Fruit fly (Drosophila melanogaster): Measurements from ENCODE around the gene Pfdn1.
A peak's percentile ranks its signal among the peaks of the same experiment; 100 is the strongest.

Pfdn1 gene

DNA sequence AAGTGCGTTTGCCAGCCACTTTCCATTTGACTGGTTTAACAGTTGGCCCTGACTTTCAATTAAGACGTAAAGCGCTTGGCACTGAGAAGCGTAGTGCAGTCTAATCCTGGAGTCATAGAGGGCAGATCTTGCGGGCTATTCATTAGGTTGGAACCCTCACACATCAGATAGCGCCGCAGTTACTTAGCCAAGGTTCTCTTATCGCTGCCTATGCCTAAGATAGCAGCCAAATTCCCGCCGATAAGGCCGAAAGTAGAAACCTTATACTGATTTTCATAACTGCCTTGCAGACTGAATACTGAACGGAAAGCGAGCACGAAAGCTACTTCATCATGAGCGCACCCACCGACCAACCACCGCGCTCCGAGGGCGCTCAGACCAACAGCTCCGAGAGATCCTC is 3.2 kb downstream of the Pfdn1 start:
- no peak for TF ChIP-seq CG9705 (GFP tag; optimal IDR thresholded peaks at IDR 0.05)
- no peak for TF ChIP-seq Myc (optimal IDR thresholded peaks at IDR 0.05)
- no peak for TF ChIP-seq pan (optimal IDR thresholded peaks at IDR 0.05)
- no peak for TF ChIP-seq Dif (GFP tag; optimal IDR thresholded peaks at IDR 0.05; ENCODE audit: partially characterized antibody)
- TF ChIP-seq dmrt93B (GFP tag; optimal IDR thresholded peaks at IDR 0.05), result no peak
- TF ChIP-seq CrebA (GFP tag; optimal IDR thresholded peaks at IDR 0.05; ENCODE audit: borderline replicate concordance), result no peak

DNA sequence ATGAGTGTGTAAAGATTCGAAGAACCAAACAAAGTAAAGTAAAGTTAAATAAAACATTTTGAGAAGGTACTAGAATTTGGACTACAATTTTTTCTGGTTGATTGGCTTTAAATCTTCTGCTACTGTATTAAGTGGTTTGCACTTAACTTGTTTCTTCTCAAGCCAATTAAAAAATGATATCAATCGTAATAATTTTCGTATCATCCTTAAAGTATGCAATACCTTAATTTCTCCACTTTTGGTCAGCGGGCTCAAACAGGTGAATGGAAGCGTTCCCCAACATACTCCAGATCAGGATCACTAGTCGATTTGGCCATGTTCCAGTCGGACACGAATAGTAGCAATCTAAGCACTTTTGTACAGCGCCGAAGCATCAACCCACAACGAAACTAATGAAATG is 5.0 kb downstream of the Pfdn1 start:
- TF ChIP-seq HLH106 (tag; optimal IDR thresholded peaks at IDR 0.05) (no peak), br (GFP tag; optimal IDR thresholded peaks at IDR 0.05) (no peak), jim (GFP tag; optimal IDR thresholded peaks at IDR 0.05) (no peak), usp (GFP tag; optimal IDR thresholded peaks at IDR 0.05) (no peak), psq (GFP tag; optimal IDR thresholded peaks at IDR 0.05) (no peak), CG9705 (GFP tag; optimal IDR thresholded peaks at IDR 0.05) (no peak), Mio (GFP tag; optimal IDR thresholded peaks at IDR 0.05) (no peak), Sp1 (GFP tag; optimal IDR thresholded peaks at IDR 0.05) (no peak), GATAd (GFP tag; optimal IDR thresholded peaks at IDR 0.05) (no peak), Jra (GFP tag; optimal IDR thresholded peaks at IDR 0.05) (no peak), CrebA (GFP tag; optimal IDR thresholded peaks at IDR 0.05; ENCODE audit: borderline replicate concordance) (no peak), N (GFP tag; optimal IDR thresholded peaks at IDR 0.05) (no peak), Abd-B (GFP tag; optimal IDR thresholded peaks at IDR 0.05) (no peak), Dfd (GFP tag; optimal IDR thresholded peaks at IDR 0.05) (no peak), sage (GFP tag; optimal IDR thresholded peaks at IDR 0.05) (no peak), pan (optimal IDR thresholded peaks at IDR 0.05) (no peak), h (GFP tag; optimal IDR thresholded peaks at IDR 0.05) (no peak), Myc (optimal IDR thresholded peaks at IDR 0.05) (no peak), lola (GFP tag; optimal IDR thresholded peaks at IDR 0.05) (no peak), dl (GFP tag; optimal IDR thresholded peaks at IDR 0.05; ENCODE audit: insufficient read depth in 1 of 2, partially characterized antibody in 2 of 2) (no peak)

DNA sequence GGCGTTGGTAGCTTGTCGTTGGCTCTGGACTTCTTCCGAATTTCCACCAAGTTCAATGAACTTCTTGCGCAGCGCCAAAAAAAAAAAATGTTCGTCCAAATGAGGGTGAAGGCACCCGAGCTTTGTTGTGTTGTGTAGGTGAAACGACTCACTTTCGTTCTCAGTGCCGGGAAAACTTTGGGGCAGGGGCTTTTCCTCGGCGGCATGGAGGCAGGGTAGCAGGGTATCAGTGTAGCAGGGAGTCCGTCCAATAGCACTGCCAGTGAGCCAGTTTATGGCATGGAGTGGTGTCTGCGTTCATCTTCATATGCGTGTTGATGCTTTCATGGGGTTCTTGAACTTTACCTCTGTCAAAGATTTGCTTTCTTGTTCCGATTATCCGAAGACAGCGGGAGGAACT is 5.4 kb downstream of the Pfdn1 start:
- TF ChIP-seq Hr83 (GFP tag; optimal IDR thresholded peaks at IDR 0.05; ENCODE audit: poor library complexity, severe bottlenecking) (no peak), Mio (GFP tag; optimal IDR thresholded peaks at IDR 0.05) (no peak), rgr (GFP tag; optimal IDR thresholded peaks at IDR 0.05) (no peak), CrebA (GFP tag; optimal IDR thresholded peaks at IDR 0.05; ENCODE audit: borderline replicate concordance) (no peak), Myc (optimal IDR thresholded peaks at IDR 0.05) (no peak), Hnf4 (GFP tag; optimal IDR thresholded peaks at IDR 0.05) (no peak), Jra (GFP tag; optimal IDR thresholded peaks at IDR 0.05) (no peak), Vsx2 (GFP tag; optimal IDR thresholded peaks at IDR 0.05; ENCODE audit: partially characterized antibody) (no peak)

DNA sequence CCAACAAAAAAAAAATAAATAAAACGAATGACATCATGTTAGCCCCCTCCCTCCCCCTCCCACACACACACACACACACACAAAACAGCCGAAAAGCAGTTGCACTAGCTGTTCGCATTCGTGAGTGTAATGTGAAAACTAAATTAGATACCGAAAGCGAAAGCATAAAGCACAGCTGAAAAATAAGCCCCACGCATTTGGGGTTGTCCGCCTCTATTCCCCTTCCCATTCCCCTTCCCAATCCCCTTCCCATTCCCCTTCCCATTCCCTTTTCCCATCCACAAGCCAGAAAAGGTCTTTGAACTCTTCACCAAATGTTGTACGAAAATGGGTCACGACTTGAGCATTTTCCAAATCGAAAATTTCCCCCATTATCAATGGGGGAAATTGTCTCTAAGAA is 6.5 kb downstream of the Pfdn1 start:
- TF ChIP-seq Vsx2 (GFP tag; optimal IDR thresholded peaks at IDR 0.05; ENCODE audit: partially characterized antibody) (no peak), Sp1 (GFP tag; optimal IDR thresholded peaks at IDR 0.05) (no peak), HLH106 (tag; optimal IDR thresholded peaks at IDR 0.05) (no peak), Hr83 (GFP tag; optimal IDR thresholded peaks at IDR 0.05; ENCODE audit: poor library complexity, severe bottlenecking) (no peak), OdsH (GFP tag; optimal IDR thresholded peaks at IDR 0.05) (no peak)

DNA sequence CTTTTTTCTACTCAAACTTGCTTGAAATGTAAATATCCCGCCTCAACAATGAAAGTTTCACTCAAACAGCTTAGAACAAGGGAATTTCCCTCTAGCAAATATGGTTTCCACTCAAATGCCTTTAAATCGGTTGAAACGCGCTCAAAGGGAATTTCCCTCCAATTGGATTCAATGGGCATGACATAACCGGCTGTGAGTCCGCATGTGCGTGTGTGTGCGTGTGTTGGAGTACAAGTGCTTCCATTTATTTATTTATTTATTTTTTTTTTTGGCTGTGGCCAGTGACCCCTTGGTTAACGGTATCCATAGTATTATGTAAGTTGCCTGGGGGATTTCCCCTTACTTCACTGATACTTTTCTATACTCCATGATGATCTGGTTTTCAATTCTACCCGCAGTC is 7.3 kb downstream of the Pfdn1 start:
- no peak for TF ChIP-seq Hnf4 (GFP tag; optimal IDR thresholded peaks at IDR 0.05)
- TF ChIP-seq Rel (GFP tag; optimal IDR thresholded peaks at IDR 0.05), result no peak
- TF ChIP-seq Rel (tag; optimal IDR thresholded peaks at IDR 0.05), result peak; percentile 69

DNA sequence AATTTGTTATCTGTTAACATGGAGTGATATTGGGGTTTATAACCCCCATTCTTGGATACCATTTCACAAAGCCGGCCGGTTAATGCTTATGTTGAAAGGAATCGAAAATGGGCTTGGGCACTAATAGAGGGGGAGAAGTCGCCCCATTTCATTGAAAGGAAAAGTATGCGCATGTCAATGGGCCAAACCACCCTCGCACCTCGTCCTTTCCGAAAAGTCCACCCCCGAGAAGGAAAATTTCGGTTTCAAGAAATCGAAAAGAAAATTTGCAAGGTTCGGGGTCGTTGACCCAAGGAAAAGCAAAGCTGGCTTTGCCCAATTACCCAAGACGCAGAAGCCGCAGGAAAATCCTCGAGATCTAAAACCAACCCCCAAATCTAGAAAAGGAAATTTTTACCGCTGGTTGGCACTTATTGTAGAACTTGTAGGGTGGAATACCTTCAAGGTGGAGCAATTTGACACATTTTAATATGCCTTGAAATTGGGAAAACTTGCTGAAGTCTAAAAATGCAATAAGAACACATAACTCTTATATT is 8.0 kb downstream of the Pfdn1 start:
- TF ChIP-seq Dif (GFP tag; optimal IDR thresholded peaks at IDR 0.05; ENCODE audit: partially characterized antibody) (no peak), sv (GFP tag; optimal IDR thresholded peaks at IDR 0.05) (no peak), sage (GFP tag; optimal IDR thresholded peaks at IDR 0.05) (no peak), lola (GFP tag; optimal IDR thresholded peaks at IDR 0.05) (no peak), brk (GFP tag; optimal IDR thresholded peaks at IDR 0.05) (no peak), Vsx2 (GFP tag; optimal IDR thresholded peaks at IDR 0.05; ENCODE audit: partially characterized antibody) (no peak), rgr (GFP tag; optimal IDR thresholded peaks at IDR 0.05) (no peak), jim (GFP tag; optimal IDR thresholded peaks at IDR 0.05) (no peak), foxo (GFP tag; optimal IDR thresholded peaks at IDR 0.05) (no peak), CG32264 (GFP tag; optimal IDR thresholded peaks at IDR 0.05) (no peak), dmrt93B (GFP tag; optimal IDR thresholded peaks at IDR 0.05) (no peak), Sp1 (GFP tag; optimal IDR thresholded peaks at IDR 0.05) (no peak), br (GFP tag; optimal IDR thresholded peaks at IDR 0.05) (no peak), Mio (GFP tag; optimal IDR thresholded peaks at IDR 0.05) (no peak), woc (GFP tag; optimal IDR thresholded peaks at IDR 0.05) (no peak), CrebA (GFP tag; optimal IDR thresholded peaks at IDR 0.05; ENCODE audit: borderline replicate concordance) (no peak), h (GFP tag; optimal IDR thresholded peaks at IDR 0.05) (no peak)
